5 fruit fly cellular contexts compared by ENCODE assay signal in the genomic region with DNA sequence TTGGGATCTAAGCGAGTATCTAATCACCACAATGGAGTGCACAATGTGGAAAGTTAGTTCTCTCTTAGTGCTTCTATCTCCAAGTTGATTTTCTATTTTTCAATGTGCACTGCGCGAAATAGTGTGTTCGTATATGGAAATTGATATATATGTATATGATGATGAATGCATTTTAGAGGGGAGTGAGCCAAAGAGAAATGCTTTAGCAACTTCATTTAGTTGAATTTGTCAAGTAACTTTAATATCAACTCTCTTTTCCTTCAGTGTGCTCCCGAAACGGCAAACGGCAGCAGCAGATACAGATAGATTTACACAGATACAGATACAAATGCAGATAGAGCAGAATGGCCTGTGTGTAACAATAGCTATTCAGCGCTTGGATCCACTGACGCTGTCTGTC.
TF ChIP-seq lines count a peak whose summit lies in the region.

No protein-coding gene starts in this region.

- TF ChIP-seq CTCF in whole organism, embryonic (GFP tag; optimal IDR thresholded peaks at IDR 0.05; lab: Kevin White, UChicago), result no peak

TF ChIP-seq in whole organism, adult, 20 proteins besides CTCF, POLR2A, EP300 and RAD21 (continues in another document):
- TF ChIP-seq Hr96 (GFP tag; optimal IDR thresholded peaks at IDR 0.05; lab: Kevin White, UChicago) (no peak), kay (GFP tag; lab: Kevin White, UChicago; ENCODE audit: borderline replicate concordance) (no peak), Clk (GFP tag; optimal IDR thresholded peaks at IDR 0.05; lab: Kevin White, UChicago) (no peak), CG7045 (GFP tag; optimal IDR thresholded peaks at IDR 0.05; lab: Kevin White, UChicago) (no peak), CG14711 (tag; optimal IDR thresholded peaks at IDR 0.05; lab: Kevin White, UChicago) (no peak), pad (GFP tag; optimal IDR thresholded peaks at IDR 0.05; lab: Kevin White, UChicago) (no peak), CG33017 (tag; optimal IDR thresholded peaks at IDR 0.05; lab: Kevin White, UChicago) (peak; percentile 35), CG11617 (GFP tag; optimal IDR thresholded peaks at IDR 0.05; lab: Kevin White, UChicago) (peak; percentile 58), Crg-1 (GFP tag; optimal IDR thresholded peaks at IDR 0.05; lab: Kevin White, UChicago) (no peak), bab1 (GFP tag; optimal IDR thresholded peaks at IDR 0.05; lab: Kevin White, UChicago) (no peak), tj (GFP tag; optimal IDR thresholded peaks at IDR 0.05; lab: Kevin White, UChicago) (peak; percentile 23), ovo (GFP tag; optimal IDR thresholded peaks at IDR 0.05; lab: Kevin White, UChicago) (no peak), CG7101 (tag; optimal IDR thresholded peaks at IDR 0.05; lab: Kevin White, UChicago) (peak; percentile 27), toe (GFP tag; optimal IDR thresholded peaks at IDR 0.05; lab: Kevin White, UChicago) (no peak), cic (GFP tag; optimal IDR thresholded peaks at IDR 0.05; lab: Kevin White, UChicago) (no peak), Mnt (GFP tag; optimal IDR thresholded peaks at IDR 0.05; lab: Kevin White, UChicago) (no peak), CG1620 (GFP tag; optimal IDR thresholded peaks at IDR 0.05; lab: Kevin White, UChicago) (peak; percentile 17), cnc (optimal IDR thresholded peaks at IDR 0.05; lab: Kevin White, UChicago) (no peak)

TF ChIP-seq in whole organism, embryonic, 481 proteins besides CTCF, POLR2A, EP300 and RAD21 (continues in another document):
- TF ChIP-seq usp (GFP tag; optimal IDR thresholded peaks at IDR 0.05; lab: Kevin White, UChicago), result no peak
- no peak for TF ChIP-seq wdn (GFP tag; IDR thresholded peaks at IDR 0.05; lab: Robert Waterston, UW)
- no peak for TF ChIP-seq NFAT (GFP tag; IDR thresholded peaks at IDR 0.05; lab: Robert Waterston, UW)
- no peak for TF ChIP-seq ind (GFP tag; optimal IDR thresholded peaks at IDR 0.05; lab: Kevin White, UChicago)
- peak; percentile 71 for TF ChIP-seq esg (GFP tag; conservative IDR thresholded peaks at IDR 0.05; lab: Robert Waterston, UW)
- peak; percentile 68 for TF ChIP-seq Asciz (GFP tag; optimal IDR thresholded peaks at IDR 0.05; lab: Kevin White, UChicago)
- TF ChIP-seq crp (GFP tag; optimal IDR thresholded peaks at IDR 0.05; lab: Kevin White, UChicago), result no peak
- no peak for TF ChIP-seq CG7963 (GFP tag; IDR thresholded peaks at IDR 0.05; lab: Robert Waterston, UW; ENCODE audit: partially characterized antibody)
- TF ChIP-seq CG15696 (tag; optimal IDR thresholded peaks at IDR 0.05; lab: Kevin White, UChicago), result no peak
- TF ChIP-seq vfl (GFP tag; optimal IDR thresholded peaks at IDR 0.05; lab: Kevin White, UChicago), result no peak
- TF ChIP-seq Nf-YA (GFP tag; IDR thresholded peaks at IDR 0.05; lab: Robert Waterston, UW), result no peak
- TF ChIP-seq Hr39 (optimal IDR thresholded peaks at IDR 0.05; lab: Kevin White, UChicago), result no peak
- TF ChIP-seq CG6175 (GFP tag; IDR thresholded peaks at IDR 0.05; lab: Robert Waterston, UW), result no peak
- peak; percentile 79 for TF ChIP-seq CG17829 (tag; optimal IDR thresholded peaks at IDR 0.05; lab: Kevin White, UChicago)
- no peak for TF ChIP-seq peb (GFP tag; IDR thresholded peaks at IDR 0.05; lab: Robert Waterston, UW)
- TF ChIP-seq CG12769 (tag; optimal IDR thresholded peaks at IDR 0.05; lab: Kevin White, UChicago), result peak; percentile 70
- peak; percentile 64; the same call in 2 of the 3 replicates for TF ChIP-seq CG14050 (GFP tag; IDR thresholded peaks at IDR 0.05; lab: Robert Waterston, UW)
- TF ChIP-seq Lpt (GFP tag; optimal IDR thresholded peaks at IDR 0.05; lab: Kevin White, UChicago), result no peak

TF ChIP-seq in whole organism, prepupa, 60 proteins besides CTCF, POLR2A, EP300 and RAD21 (continues in another document):
- TF ChIP-seq Hr39 (GFP tag; optimal IDR thresholded peaks at IDR 0.05; lab: Kevin White, UChicago) (peak; percentile 46), eg (GFP tag; IDR thresholded peaks at IDR 0.05; lab: Robert Waterston, UW) (peak; percentile 91), Ets21C (GFP tag; optimal IDR thresholded peaks at IDR 0.05; lab: Kevin White, UChicago) (no peak), esn (GFP tag; optimal IDR thresholded peaks at IDR 0.05; lab: Kevin White, UChicago) (peak; percentile 22), CG8632 (GFP tag; optimal IDR thresholded peaks at IDR 0.05; lab: Kevin White, UChicago) (no peak), achi (GFP tag; optimal IDR thresholded peaks at IDR 0.05; lab: Kevin White, UChicago) (peak; percentile 12), CG32006 (GFP tag; optimal IDR thresholded peaks at IDR 0.05; lab: Kevin White, UChicago) (peak; percentile 91), fkh (GFP tag; optimal IDR thresholded peaks at IDR 0.05; lab: Kevin White, UChicago) (no peak), Ets96B (tag; optimal IDR thresholded peaks at IDR 0.05; lab: Kevin White, UChicago) (no peak), Sox14 (GFP tag; optimal IDR thresholded peaks at IDR 0.05; lab: Kevin White, UChicago) (peak; percentile 72), Eip75B (GFP tag; optimal IDR thresholded peaks at IDR 0.05; lab: Kevin White, UChicago) (peak; percentile 31), Hr4 (GFP tag; optimal IDR thresholded peaks at IDR 0.05; lab: Kevin White, UChicago) (peak; percentile 92), CG34406 (GFP tag; optimal IDR thresholded peaks at IDR 0.05; lab: Kevin White, UChicago) (peak; percentile 13), Met (GFP tag; optimal IDR thresholded peaks at IDR 0.05; lab: Kevin White, UChicago) (peak; percentile 32), CG8119 (GFP tag; IDR thresholded peaks at IDR 0.05; lab: Robert Waterston, UW) (peak; percentile 87), spab (GFP tag; optimal IDR thresholded peaks at IDR 0.05; lab: Kevin White, UChicago) (no peak), fd59A (GFP tag; optimal IDR thresholded peaks at IDR 0.05; lab: Kevin White, UChicago) (no peak), CG11294 (GFP tag; IDR thresholded peaks at IDR 0.05; lab: Robert Waterston, UW) (peak; percentile 76), CG15336 (GFP tag; IDR thresholded peaks at IDR 0.05; lab: Robert Waterston, UW) (peak; percentile 90)

TF ChIP-seq in whole organism, pupa, 21 proteins besides CTCF, POLR2A, EP300 and RAD21 (continues in another document):
- TF ChIP-seq gl (tag; optimal IDR thresholded peaks at IDR 0.05; lab: Kevin White, UChicago) (no peak), Snoo (tag; optimal IDR thresholded peaks at IDR 0.05; lab: Kevin White, UChicago) (no peak), fd96Ca (GFP tag; IDR thresholded peaks at IDR 0.05; lab: Robert Waterston, UW) (peak; percentile 90), Pif1B (GFP tag; optimal IDR thresholded peaks at IDR 0.05; lab: Kevin White, UChicago) (peak; percentile 53), CG17806 (tag; optimal IDR thresholded peaks at IDR 0.05; lab: Kevin White, UChicago) (no peak), CG15710 (tag; optimal IDR thresholded peaks at IDR 0.05; lab: Kevin White, UChicago) (no peak), Pif1A (GFP tag; optimal IDR thresholded peaks at IDR 0.05; lab: Kevin White, UChicago) (peak; percentile 84), CG13204 (GFP tag; optimal IDR thresholded peaks at IDR 0.05; lab: Kevin White, UChicago) (no peak), Ets98B (GFP tag; IDR thresholded peaks at IDR 0.05; lab: Robert Waterston, UW) (peak; percentile 92), CG14655 (GFP tag; optimal IDR thresholded peaks at IDR 0.05; lab: Kevin White, UChicago) (peak; percentile 54), CG32121 (GFP tag; IDR thresholded peaks at IDR 0.05; lab: Robert Waterston, UW) (peak; percentile 71; the same call in 1 of the 2 replicates), CG9948 (tag; optimal IDR thresholded peaks at IDR 0.05; lab: Kevin White, UChicago) (peak; percentile 28), rn (GFP tag; IDR thresholded peaks at IDR 0.05; lab: Robert Waterston, UW) (peak; percentile 49; the same call in 1 of the 2 replicates), CG34367 (tag; optimal IDR thresholded peaks at IDR 0.05; lab: Kevin White, UChicago) (no peak), EcR (GFP tag; optimal IDR thresholded peaks at IDR 0.05; lab: Kevin White, UChicago) (no peak), CG12605 (GFP tag; IDR thresholded peaks at IDR 0.05; lab: Robert Waterston, UW) (peak; percentile 85), CG4496 (GFP tag; IDR thresholded peaks at IDR 0.05; lab: Robert Waterston, UW) (peak; percentile 89), CG10348 (GFP tag; IDR thresholded peaks at IDR 0.05; lab: Robert Waterston, UW) (peak; percentile 39; the same call in 1 of the 2 replicates), CG8159 (tag; optimal IDR thresholded peaks at IDR 0.05; lab: Kevin White, UChicago) (no peak), CG8301 (tag; optimal IDR thresholded peaks at IDR 0.05; lab: Kevin White, UChicago) (peak; percentile 83)

TF ChIP-seq in whole organism, wandering third instar larva, 38 proteins besides CTCF, POLR2A, EP300 and RAD21:
- TF ChIP-seq OdsH (GFP tag; optimal IDR thresholded peaks at IDR 0.05; lab: Kevin White, UChicago) (peak; percentile 15), Myc (optimal IDR thresholded peaks at IDR 0.05; lab: Kevin White, UChicago) (no peak), rgr (GFP tag; optimal IDR thresholded peaks at IDR 0.05; lab: Kevin White, UChicago) (peak; percentile 27), sv (GFP tag; optimal IDR thresholded peaks at IDR 0.05; lab: Kevin White, UChicago) (no peak), br (GFP tag; optimal IDR thresholded peaks at IDR 0.05; lab: Kevin White, UChicago) (peak; percentile 8), sage (GFP tag; optimal IDR thresholded peaks at IDR 0.05; lab: Kevin White, UChicago) (no peak), foxo (GFP tag; optimal IDR thresholded peaks at IDR 0.05; lab: Kevin White, UChicago) (peak in 1 of 2 experiments; percentile 48), fru (GFP tag; optimal IDR thresholded peaks at IDR 0.05; lab: Kevin White, UChicago) (peak; percentile 32), tai (GFP tag; optimal IDR thresholded peaks at IDR 0.05; lab: Kevin White, UChicago) (peak; percentile 4), psq (GFP tag; optimal IDR thresholded peaks at IDR 0.05; lab: Kevin White, UChicago) (no peak), ey (GFP tag; optimal IDR thresholded peaks at IDR 0.05; lab: Kevin White, UChicago) (peak; percentile 23), woc (GFP tag; optimal IDR thresholded peaks at IDR 0.05; lab: Kevin White, UChicago) (no peak), h (GFP tag; optimal IDR thresholded peaks at IDR 0.05; lab: Kevin White, UChicago) (peak; percentile 50), Dif (GFP tag; optimal IDR thresholded peaks at IDR 0.05; lab: Kevin White, UChicago; ENCODE audit: partially characterized antibody) (no peak), Sp1 (GFP tag; optimal IDR thresholded peaks at IDR 0.05; lab: Kevin White, UChicago) (no peak), CG9705 (GFP tag; optimal IDR thresholded peaks at IDR 0.05; lab: Kevin White, UChicago) (no peak)
